Fruit fly (Drosophila melanogaster) whole organism, embryonic: ENCODE results near the gene Ldaf1.
A peak's percentile ranks its signal among the peaks of the same experiment; 100 is the strongest.

ENCODE experiments used
- Atf-2 ChIP-seq: fragments of 200-800 bp; sonication (Bioruptor generic); optimal IDR thresholded peaks from 2 replicates; lab custom pipeline; 2016; ENCODE audit warnings: missing biosample characterization, missing genetic modification characterization
- Atf3 ChIP-seq: fragments of 200-800 bp; sonication (Bioruptor generic); optimal IDR thresholded peaks from 3 replicates; lab custom pipeline; 2016; ENCODE audit warnings: missing biosample characterization, missing genetic modification characterization
- BtbVII ChIP-seq: fragments of 200-800 bp; sonication (Bioruptor generic); optimal IDR thresholded peaks from 3 replicates; lab custom pipeline; 2017; ENCODE audit warnings: missing biosample characterization, mild to moderate bottlenecking, missing genetic modification characterization
- CG11085 ChIP-seq: fragments of 200-800 bp; sonication (Bioruptor generic); IDR thresholded peaks from 2 replicates; pipeline ENCODE4 v1.3.6; 2022; ENCODE audit warnings: missing biosample characterization, missing genetic modification characterization
- CG11696 ChIP-seq: fragments of 200-800 bp; sonication (Bioruptor generic); IDR thresholded peaks from 2 replicates; pipeline ENCODE4 v1.3.6; 2022; ENCODE audit warnings: missing biosample characterization, missing genetic modification characterization
- CG12219 ChIP-seq: fragments of 200-800 bp; sonication (Bioruptor generic); optimal IDR thresholded peaks from 3 replicates; lab custom pipeline; 2018; ENCODE audit warnings: missing biosample characterization, mild to moderate bottlenecking, missing genetic modification characterization
- CG12769 ChIP-seq: fragments of 200-800 bp; sonication (Bioruptor generic); optimal IDR thresholded peaks from 2 replicates; lab custom pipeline; 2019; ENCODE audit warnings: missing biosample characterization, mild to moderate bottlenecking, missing genetic modification characterization, moderate library complexity
- CG17385 ChIP-seq: fragments of 200-800 bp; sonication (Bioruptor generic); optimal IDR thresholded peaks from 3 replicates; lab custom pipeline; 2018; ENCODE audit warnings: missing biosample characterization, mild to moderate bottlenecking, missing genetic modification characterization
- CG2712 ChIP-seq: fragments of 200-800 bp; optimal IDR thresholded peaks from 3 replicates; lab custom pipeline; 2019; ENCODE audit warnings: missing biosample characterization, mild to moderate bottlenecking, missing genetic modification characterization, moderate library complexity
- CG3065 ChIP-seq: fragments of 200-800 bp; sonication (Bioruptor generic); optimal IDR thresholded peaks from 2 replicates; lab custom pipeline; 2016; ENCODE audit warnings: missing biosample characterization, missing genetic modification characterization
- CG32532 ChIP-seq: fragments of 200-800 bp; sonication (Bioruptor generic); IDR thresholded peaks from 2 replicates; pipeline ENCODE4 v1.3.6; 2022; ENCODE audit warnings: missing biosample characterization, missing genetic modification characterization
- CG3726 ChIP-seq: fragments of 200-800 bp; sonication (Bioruptor generic); IDR thresholded peaks from 3 replicates; pipeline ENCODE4, ENCODE4 v1.3.6; 2022; ENCODE audit warnings: missing biosample characterization, missing genetic modification characterization
- CG5953 ChIP-seq: fragments of 200-800 bp; sonication (Bioruptor generic); IDR thresholded peaks from 2 replicates; pipeline ENCODE4 v1.3.6; 2022; ENCODE audit warnings: missing biosample characterization, missing genetic modification characterization
- CG6254 ChIP-seq: fragments of 200-800 bp; sonication (Bioruptor generic); optimal IDR thresholded peaks from 3 replicates; lab custom pipeline; 2017; ENCODE audit warnings: mild to moderate bottlenecking, missing biosample characterization, missing genetic modification reagents, missing genetic modification characterization
- CG6654 ChIP-seq: fragments of 200-800 bp; sonication (Bioruptor generic); optimal IDR thresholded peaks from 2 replicates; lab custom pipeline; 2017; ENCODE audit warnings: missing biosample characterization, mild to moderate bottlenecking, missing genetic modification characterization
- CG6689 ChIP-seq: fragments of 200-800 bp; sonication (Bioruptor generic); IDR thresholded peaks from 2 replicates; pipeline ENCODE4 v1.3.6; 2022; ENCODE audit warnings: missing biosample characterization, missing genetic modification characterization
- CG7556 ChIP-seq: fragments of 200-800 bp; sonication (Bioruptor generic); optimal IDR thresholded peaks from 2 replicates; lab custom pipeline; 2017; ENCODE audit warnings: missing biosample characterization, mild to moderate bottlenecking, missing genetic modification characterization
- CG8290 ChIP-seq, 3 experiments: fragments of 200-800 bp; sonication (Bioruptor generic); optimal IDR thresholded peaks; 2 replicates each; lab custom pipeline; 2016 to 2019; ENCODE audit warnings: missing biosample characterization in 3 of 3, missing genetic modification characterization in 3 of 3, mild to moderate bottlenecking in 2 of 3, moderate library complexity in 1 of 3
- CG8388 ChIP-seq: fragments of 200-800 bp; sonication (Bioruptor generic); optimal IDR thresholded peaks from 2 replicates; lab custom pipeline; 2019; ENCODE audit warnings: missing biosample characterization, mild to moderate bottlenecking, missing genetic modification characterization, moderate library complexity
- D19A ChIP-seq: fragments of 200-800 bp; optimal IDR thresholded peaks from 3 replicates; lab custom pipeline; 2019; ENCODE audit warnings: missing biosample characterization, mild to moderate bottlenecking, missing genetic modification characterization, moderate library complexity
- Dip3 ChIP-seq: fragments of 200-800 bp; sonication (Bioruptor generic); optimal IDR thresholded peaks from 3 replicates; lab custom pipeline; 2016; ENCODE audit warnings: missing biosample characterization, missing genetic modification characterization
- Doc3 ChIP-seq: fragments of 200-800 bp; sonication (Bioruptor generic); IDR thresholded peaks from 3 replicates; pipeline ENCODE4 v1.3.6; 2022; ENCODE audit warnings: missing biosample characterization, missing genetic modification characterization; ENCODE audit not compliant: partially characterized antibody
- Dref ChIP-seq: fragments of 200-800 bp; sonication (Bioruptor generic); IDR thresholded peaks from 2 replicates; pipeline ENCODE4 v1.3.6; 2022; ENCODE audit warnings: missing biosample characterization, missing genetic modification characterization
- Ets65A ChIP-seq: fragments of 200-800 bp; sonication (Bioruptor generic); peaks from one replicate; lab custom pipeline; 2016; ENCODE audit warnings: missing biosample characterization, missing genetic modification characterization
- Fer1 ChIP-seq: fragments of 200-800 bp; sonication (Bioruptor generic); optimal IDR thresholded peaks from 2 replicates; lab custom pipeline; 2017; ENCODE audit warnings: missing biosample characterization, mild to moderate bottlenecking, missing genetic modification characterization
- GATAe ChIP-seq: fragments of 200-800 bp; sonication (Bioruptor generic); conservative IDR thresholded peaks from 2 replicates; pipeline ENCODE4 v1.3.6; 2022; ENCODE audit warnings: missing biosample characterization, missing genetic modification characterization
- Hey ChIP-seq: fragments of 200-800 bp; sonication (Bioruptor generic); optimal IDR thresholded peaks from 3 replicates; lab custom pipeline; 2018; ENCODE audit warnings: missing biosample characterization, mild to moderate bottlenecking, missing genetic modification characterization
- Hr3 ChIP-seq: fragments of 200-800 bp; sonication (Bioruptor generic); optimal IDR thresholded peaks from 3 replicates; lab custom pipeline; 2016; ENCODE audit warnings: missing biosample characterization, missing genetic modification characterization
- Hr39 ChIP-seq: fragments of >200 bp; optimal IDR thresholded peaks from 2 replicates; lab custom pipeline; 2017
- Hsf ChIP-seq: fragments of 200-800 bp; sonication (Bioruptor generic); optimal IDR thresholded peaks from 3 replicates; lab custom pipeline; 2016; ENCODE audit warnings: missing biosample characterization, missing genetic modification characterization
- Jarid2 ChIP-seq: fragments of 200-800 bp; sonication (Bioruptor generic); optimal IDR thresholded peaks from 3 replicates; lab custom pipeline; 2017; ENCODE audit warnings: mild to moderate bottlenecking, missing biosample characterization, missing genetic modification reagents, missing genetic modification characterization
- Lim3 ChIP-seq: fragments of 200-800 bp; sonication (Bioruptor generic); IDR thresholded peaks from 2 replicates; pipeline ENCODE4 v1.3.6; 2022; ENCODE audit warnings: missing biosample characterization, missing genetic modification characterization
- Taf1 ChIP-seq: fragments of 200-800 bp; sonication (Bioruptor generic); IDR thresholded peaks from 2 replicates; pipeline ENCODE4 v1.3.6; 2022; ENCODE audit warnings: missing biosample characterization, missing genetic modification characterization
- amos ChIP-seq: fragments of 200-800 bp; sonication (Bioruptor generic); IDR thresholded peaks from 2 replicates; pipeline ENCODE4 v1.3.6; 2022; ENCODE audit warnings: missing biosample characterization, missing genetic modification characterization; ENCODE audit not compliant: partially characterized antibody
- ara ChIP-seq: fragments of 200-800 bp; sonication (Bioruptor generic); IDR thresholded peaks from 2 replicates; pipeline ENCODE4 v1.3.6; 2022; ENCODE audit warnings: missing biosample characterization, missing genetic modification characterization
- ato ChIP-seq: fragments of 200-800 bp; sonication (Bioruptor generic); IDR thresholded peaks from 2 replicates; pipeline ENCODE4 v1.3.6; 2022; ENCODE audit warnings: missing biosample characterization, missing genetic modification characterization; ENCODE audit not compliant: partially characterized antibody
- bowl ChIP-seq: fragments of 200-800 bp; sonication (Bioruptor generic); IDR thresholded peaks from 2 replicates; pipeline ENCODE4 v1.3.6; 2022; ENCODE audit warnings: missing biosample characterization, missing genetic modification characterization
- bsh ChIP-seq, 2 experiments: fragments of 200-800 bp; sonication (Bioruptor generic); optimal IDR thresholded peaks; 2 replicates each; lab custom pipeline; 2017 to 2018; ENCODE audit warnings: mild to moderate bottlenecking in 2 of 2, missing biosample characterization in 2 of 2, missing genetic modification characterization in 2 of 2, moderate library complexity in 1 of 2
- chm ChIP-seq: fragments of 200-800 bp; sonication (Bioruptor generic); IDR thresholded peaks from 2 replicates; pipeline ENCODE4 v1.3.6; 2022; ENCODE audit warnings: missing biosample characterization, missing genetic modification characterization
- dpn ChIP-seq, 2 experiments: fragments of 200-800 bp; sonication (Bioruptor generic); optimal IDR thresholded peaks; 3 replicates each; lab custom pipeline; 2016; ENCODE audit warnings: missing biosample characterization in 2 of 2, missing genetic modification characterization in 2 of 2
- eve ChIP-seq, 2 experiments: fragments of >200 bp; optimal IDR thresholded peaks; 2 replicates each; lab custom pipeline; 2017; ENCODE audit warnings: missing biosample characterization in 2 of 2, missing genetic modification characterization in 2 of 2
- gcm2 ChIP-seq: fragments of 200-800 bp; sonication (Bioruptor generic); optimal IDR thresholded peaks from 2 replicates; lab custom pipeline; 2016; ENCODE audit warnings: missing biosample characterization, missing genetic modification characterization
- her ChIP-seq: fragments of 200-800 bp; sonication (Bioruptor generic); optimal IDR thresholded peaks from 2 replicates; lab custom pipeline; 2016; ENCODE audit warnings: missing biosample characterization, missing genetic modification characterization
- kni ChIP-seq: fragments of 200-800 bp; sonication (Bioruptor generic); optimal IDR thresholded peaks from 3 replicates; lab custom pipeline; 2017; ENCODE audit warnings: mild to moderate bottlenecking, missing biosample characterization, missing genetic modification reagents, missing genetic modification characterization
- odd ChIP-seq: fragments of 200-800 bp; sonication (Bioruptor generic); optimal IDR thresholded peaks from 2 replicates; lab custom pipeline; 2017; ENCODE audit warnings: missing biosample characterization, mild to moderate bottlenecking, missing genetic modification characterization
- pb ChIP-seq: fragments of 200-800 bp; sonication (Bioruptor generic); optimal IDR thresholded peaks from 3 replicates; lab custom pipeline; 2016; ENCODE audit warnings: missing biosample characterization, missing genetic modification characterization
- prd ChIP-seq, 3 experiments: fragments of >200 bp in 2 of 3; fragments of 200-800 bp in 1 of 3; sonication (Bioruptor generic) in 1 of 3; optimal IDR thresholded peaks in 2 of 3; IDR thresholded peaks in 1 of 3; 2 replicates in 2 of 3; 3 replicates in 1 of 3; pipeline versions ENCODE4 v1.3.6 to Lab custom; 2017 to 2022; ENCODE audit warnings: missing biosample characterization in 1 of 3, missing genetic modification characterization in 1 of 3
- ranshi ChIP-seq: fragments of 200-800 bp; sonication (Bioruptor generic); IDR thresholded peaks from 2 replicates; pipeline ENCODE4 v1.3.6; 2022; ENCODE audit warnings: missing biosample characterization, missing genetic modification characterization
- sd ChIP-seq: fragments of 200-800 bp; sonication (Bioruptor generic); optimal IDR thresholded peaks from 3 replicates; lab custom pipeline; 2018; ENCODE audit warnings: missing biosample characterization, mild to moderate bottlenecking, missing genetic modification characterization, moderate library complexity

Gene Ldaf1

dm6 chrX:1947178-1947872 is 45.6 kb upstream of the Ldaf1 start (continued):
- TF ChIP-seq CG17385 (GFP tag; lab: Kevin White, UChicago) (peak; percentile 93), CG5953 (GFP tag; lab: Robert Waterston, UW) (peak; percentile 94), BtbVII (peak; percentile 90), prd (optimal IDR thresholded peaks at IDR 0.05; lab: Kevin White, UChicago) (no peak), prd (GFP tag; IDR thresholded peaks at IDR 0.05; lab: Robert Waterston, UW) (peak; percentile 98), Dip3 (peak; percentile 80), Ets65A (GFP tag; lab: Kevin White, UChicago) (peak; percentile 98), Atf-2 (GFP tag; lab: Kevin White, UChicago) (peak; percentile 95), CG12219 (peak; percentile 98), eve (GFP tag; optimal IDR thresholded peaks at IDR 0.05; lab: Kevin White, UChicago) (peak; percentile 88 to 98), ranshi (GFP tag; lab: Robert Waterston, UW) (peak; percentile 95), CG6254 (peak; percentile 97), ara (GFP tag; lab: Robert Waterston, UW) (peak; percentile 98), pb (GFP tag; lab: Kevin White, UChicago) (peak; percentile 93), CG8388 (peak; percentile 98), CG7556 (peak; percentile 97), Lim3 (GFP tag; lab: Robert Waterston, UW) (peak; percentile 72), Hr39 (lab: Kevin White, UChicago) (no peak), bowl (peak; percentile 92), her (GFP tag; lab: Kevin White, UChicago) (peak; percentile 89), amos (GFP tag; lab: Robert Waterston, UW) (no peak), kni (GFP tag; lab: Kevin White, UChicago) (peak; percentile 95), Hey (tag; lab: Kevin White, UChicago) (peak; percentile 71), Hsf (peak; percentile 96), Hr3 (GFP tag; lab: Kevin White, UChicago) (peak; percentile 90), bsh (GFP tag; optimal IDR thresholded peaks at IDR 0.05; lab: Kevin White, UChicago) (peak; percentile 97 to 99), Taf1 (GFP tag; lab: Robert Waterston, UW) (peak; percentile 54; the same call in 1 of the 2 replicates), CG11696 (GFP tag; lab: Robert Waterston, UW) (peak; percentile 85), dpn (GFP tag; optimal IDR thresholded peaks at IDR 0.05; lab: Kevin White, UChicago) (peak; percentile 94), CG12769 (tag; lab: Kevin White, UChicago) (peak; percentile 95), CG2712 (peak; percentile 99), CG32532 (peak; percentile 85), D19A (tag; lab: Kevin White, UChicago) (peak; percentile 95), CG6689 (peak; percentile 97), Doc3 (GFP tag; lab: Robert Waterston, UW) (no peak), chm (GFP tag; lab: Robert Waterston, UW) (peak; percentile 95), CG3065 (GFP tag; lab: Kevin White, UChicago) (peak; percentile 85), gcm2 (GFP tag; lab: Kevin White, UChicago) (peak; percentile 94), CG6654 (GFP tag; lab: Kevin White, UChicago) (peak; percentile 87), GATAe (GFP tag; lab: Robert Waterston, UW) (peak; percentile 41), CG11085 (GFP tag; lab: Robert Waterston, UW) (peak; percentile 80), Jarid2 (peak; percentile 62), ato (GFP tag; lab: Robert Waterston, UW) (no peak), CG3726 (GFP tag; lab: Robert Waterston, UW) (peak; percentile 95), sd (peak; percentile 50), odd (GFP tag; lab: Kevin White, UChicago) (peak; percentile 94), Dref (GFP tag; lab: Robert Waterston, UW) (0 out of 2 replicates have a peak, but pooled peaks have one; percentile 14), Atf3 (peak; percentile 95), Fer1 (peak; percentile 87), CG8290 (GFP tag; optimal IDR thresholded peaks at IDR 0.05; lab: Kevin White, UChicago) (peak; percentile 94), CG8290 (tag; optimal IDR thresholded peaks at IDR 0.05; lab: Kevin White, UChicago) (peak; percentile 94 to 96)
